Worm (Caenorhabditis elegans) whole organism, mixed stage, embryonic: ENCODE data around the gene C06E4.8.

Experiments
- M03D4.4 ChIP-seq: sonication (generic microtip); optimal IDR thresholded peaks from 2 replicates; lab custom pipeline; 2017; ENCODE audit warnings: mild to moderate bottlenecking, missing genetic modification characterization, missing compliant biosample characterization
- bed-3 ChIP-seq: fragments of 200-800 bp; sonication (Bioruptor generic); optimal IDR thresholded peaks from 3 replicates; lab custom pipeline; 2018; ENCODE audit warnings: mild to moderate bottlenecking, missing genetic modification characterization, moderate library complexity, missing compliant biosample characterization
- blmp-1 ChIP-seq: fragments of 150-350 bp; optimal IDR thresholded peaks from 2 replicates; lab custom pipeline; 2014; ENCODE audit warnings: missing biosample characterization, missing genetic modification characterization
- ceh-39 ChIP-seq: fragments of 150-350 bp; optimal IDR thresholded peaks from 2 replicates; lab custom pipeline; 2014; ENCODE audit warnings: missing biosample characterization, missing genetic modification characterization
- ceh-43 ChIP-seq: fragments of 200-800 bp; sonication (Bioruptor generic); optimal IDR thresholded peaks from 2 replicates; lab custom pipeline; 2018; ENCODE audit warnings: mild to moderate bottlenecking, missing genetic modification characterization, moderate library complexity, missing compliant biosample characterization
- ceh-83 ChIP-seq: fragments of 200-800 bp; sonication (Bioruptor generic); optimal IDR thresholded peaks from 2 replicates; lab custom pipeline; 2018; ENCODE audit warnings: mild to moderate bottlenecking, missing genetic modification characterization, missing compliant biosample characterization
- ces-1 ChIP-seq: fragments of 150-350 bp; optimal IDR thresholded peaks from 2 replicates; lab custom pipeline; 2014; ENCODE audit warnings: missing biosample characterization, missing genetic modification reagents, missing genetic modification characterization
- cnd-1 ChIP-seq: fragments of 200-800 bp; sonication (Bioruptor generic); optimal IDR thresholded peaks from 2 replicates; lab custom pipeline; 2018; ENCODE audit warnings: mild to moderate bottlenecking, missing genetic modification characterization, missing compliant biosample characterization
- elt-1 ChIP-seq: sonication (generic microtip); optimal IDR thresholded peaks from 2 replicates; lab custom pipeline; 2017; ENCODE audit warnings: missing genetic modification characterization, mild to moderate bottlenecking, missing compliant biosample characterization, antibody characterized with exemption, moderate library complexity, borderline replicate concordance; ENCODE audit not compliant: insufficient read depth
- flh-1 ChIP-seq: fragments of 200-800 bp; sonication (Bioruptor generic); optimal IDR thresholded peaks from 2 replicates; lab custom pipeline; 2018; ENCODE audit warnings: mild to moderate bottlenecking, missing genetic modification characterization, moderate library complexity, missing compliant biosample characterization
- ham-2 ChIP-seq: fragments of 200-800 bp; sonication (Bioruptor generic); optimal IDR thresholded peaks from 2 replicates; lab custom pipeline; 2018; ENCODE audit warnings: mild to moderate bottlenecking, missing genetic modification characterization, missing compliant biosample characterization
- hlh-1 ChIP-seq: fragments of 150-350 bp; optimal IDR thresholded peaks from 2 replicates; lab custom pipeline; 2014; ENCODE audit warnings: missing biosample characterization, missing genetic modification reagents, missing genetic modification characterization
- lin-13 ChIP-seq: fragments of 150-350 bp; optimal IDR thresholded peaks from 2 replicates; lab custom pipeline; 2014; ENCODE audit warnings: missing biosample characterization, missing genetic modification characterization
- lin-32 ChIP-seq: fragments of 200-800 bp; sonication (Bioruptor generic); optimal IDR thresholded peaks from 2 replicates; lab custom pipeline; 2018; ENCODE audit warnings: mild to moderate bottlenecking, missing genetic modification characterization, missing compliant biosample characterization
- lsy-2 ChIP-seq: fragments of 150-350 bp; optimal IDR thresholded peaks from 2 replicates; lab custom pipeline; 2014; ENCODE audit warnings: missing biosample characterization, missing genetic modification characterization
- mab-5 ChIP-seq: fragments of 150-350 bp; optimal IDR thresholded peaks from 2 replicates; lab custom pipeline; 2014; ENCODE audit warnings: missing biosample characterization, missing genetic modification characterization
- mep-1 ChIP-seq: fragments of 150-350 bp; optimal IDR thresholded peaks from 2 replicates; lab custom pipeline; 2017; ENCODE audit warnings: missing biosample characterization, missing genetic modification reagents, missing genetic modification characterization, inconsistent platforms
- mls-2 ChIP-seq: sonication (generic microtip); optimal IDR thresholded peaks from 2 replicates; lab custom pipeline; 2016; ENCODE audit warnings: mild to moderate bottlenecking, missing genetic modification characterization, moderate library complexity, missing compliant biosample characterization
- nhr-12 ChIP-seq: fragments of 150-350 bp; optimal IDR thresholded peaks from 2 replicates; lab custom pipeline; 2014; ENCODE audit warnings: missing biosample characterization, missing genetic modification characterization
- nhr-2 ChIP-seq: fragments of 150-350 bp; optimal IDR thresholded peaks from 2 replicates; lab custom pipeline; 2014; ENCODE audit warnings: missing biosample characterization, missing genetic modification characterization
- nhr-237 ChIP-seq: fragments of 150-350 bp; optimal IDR thresholded peaks from 2 replicates; lab custom pipeline; 2014; ENCODE audit warnings: missing biosample characterization, missing genetic modification characterization
- nhr-76 ChIP-seq: sonication (generic microtip); optimal IDR thresholded peaks from 2 replicates; lab custom pipeline; 2017; ENCODE audit warnings: missing biosample characterization, missing genetic modification characterization
- pha-4 ChIP-seq: fragments of 150-350 bp; optimal IDR thresholded peaks from 2 replicates; lab custom pipeline; 2018; ENCODE audit warnings: missing biosample characterization, missing genetic modification reagents, missing genetic modification characterization
- sem-2 ChIP-seq: fragments of 200-800 bp; sonication (Bioruptor generic); optimal IDR thresholded peaks from 2 replicates; lab custom pipeline; 2018; ENCODE audit warnings: mild to moderate bottlenecking, missing genetic modification characterization, missing compliant biosample characterization
- tbx-8 ChIP-seq: fragments of 200-800 bp; sonication (Bioruptor generic); optimal IDR thresholded peaks from 2 replicates; lab custom pipeline; 2018; ENCODE audit warnings: mild to moderate bottlenecking, missing genetic modification characterization, moderate library complexity, missing compliant biosample characterization
- unc-120 ChIP-seq: sonication (generic microtip); optimal IDR thresholded peaks from 2 replicates; lab custom pipeline; 2017; ENCODE audit warnings: missing genetic modification characterization, missing compliant biosample characterization; ENCODE audit not compliant: poor library complexity, severe bottlenecking
- unc-39 ChIP-seq: fragments of 150-350 bp; optimal IDR thresholded peaks from 2 replicates; lab custom pipeline; 2014; ENCODE audit warnings: missing biosample characterization, missing genetic modification characterization
- unc-62 ChIP-seq: fragments of 150-350 bp; optimal IDR thresholded peaks from 2 replicates; lab custom pipeline; 2014; ENCODE audit warnings: missing biosample characterization, missing genetic modification reagents, missing genetic modification characterization
- ztf-11 ChIP-seq: fragments of 150-350 bp; optimal IDR thresholded peaks from 2 replicates; lab custom pipeline; 2014; ENCODE audit warnings: missing biosample characterization, missing genetic modification characterization

Gene C06E4.8

DNA sequence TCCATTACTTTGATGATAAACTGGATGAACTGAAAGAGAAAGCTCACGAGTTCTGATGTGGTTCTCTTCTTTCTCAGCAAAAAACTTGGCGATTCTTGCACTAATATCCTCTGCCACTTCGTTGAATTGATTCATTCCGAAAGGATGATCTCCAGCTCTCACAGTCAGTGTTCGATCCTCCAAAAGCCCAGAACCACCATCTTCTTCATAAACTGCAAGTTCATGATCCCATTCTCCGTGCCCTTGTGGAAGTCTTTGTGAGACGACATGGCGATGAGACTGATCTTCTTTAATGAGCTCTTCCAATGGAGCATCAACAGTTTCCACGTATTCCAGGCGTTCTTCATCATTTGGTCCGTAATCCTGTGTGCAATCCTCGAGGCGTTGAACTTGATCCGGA is 39.2 kb upstream of the C06E4.8 start:
- TF ChIP-seq sem-2 (GFP tag; lab: Kevin White, UChicago) (no peak), nhr-2 (tag; lab: Kevin White, UChicago) (no peak), mab-5 (no peak), mep-1 (tag; lab: Kevin White, UChicago) (no peak), cnd-1 (tag; lab: Kevin White, UChicago) (no peak), lin-32 (GFP tag; lab: Kevin White, UChicago) (no peak), M03D4.4 (tag; lab: Kevin White, UChicago) (no peak), unc-120 (no peak), ces-1 (GFP tag; lab: Kevin White, UChicago) (no peak), ztf-11 (tag; lab: Kevin White, UChicago) (no peak)

DNA sequence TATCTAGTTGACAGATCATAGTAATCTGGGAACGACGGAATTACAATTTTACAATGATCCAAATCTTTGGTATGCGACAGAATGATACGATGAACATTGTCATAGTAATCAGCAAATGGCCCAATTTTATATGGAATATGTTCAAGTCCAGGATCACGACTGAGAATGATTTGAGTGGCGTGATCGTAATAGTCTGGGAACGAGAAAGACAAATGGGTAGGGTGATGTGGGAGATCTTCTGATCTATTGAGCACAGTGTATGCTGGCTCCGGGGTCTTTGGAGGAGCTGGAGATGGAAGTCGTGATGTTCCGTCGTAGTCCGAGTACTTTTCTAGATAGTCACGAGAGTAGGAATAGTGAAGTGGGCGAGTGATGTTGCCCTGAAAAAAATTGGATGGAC is 38.2 kb upstream of the C06E4.8 start:
- no peak for TF ChIP-seq mls-2
- no peak for TF ChIP-seq pha-4 (tag; lab: Kevin White, UChicago)
- TF ChIP-seq nhr-76 (tag; lab: Kevin White, UChicago): no peak
- TF ChIP-seq ham-2: no peak
- no peak for TF ChIP-seq hlh-1 (tag; lab: Kevin White, UChicago)
- TF ChIP-seq ces-1 (GFP tag; lab: Kevin White, UChicago): no peak

DNA sequence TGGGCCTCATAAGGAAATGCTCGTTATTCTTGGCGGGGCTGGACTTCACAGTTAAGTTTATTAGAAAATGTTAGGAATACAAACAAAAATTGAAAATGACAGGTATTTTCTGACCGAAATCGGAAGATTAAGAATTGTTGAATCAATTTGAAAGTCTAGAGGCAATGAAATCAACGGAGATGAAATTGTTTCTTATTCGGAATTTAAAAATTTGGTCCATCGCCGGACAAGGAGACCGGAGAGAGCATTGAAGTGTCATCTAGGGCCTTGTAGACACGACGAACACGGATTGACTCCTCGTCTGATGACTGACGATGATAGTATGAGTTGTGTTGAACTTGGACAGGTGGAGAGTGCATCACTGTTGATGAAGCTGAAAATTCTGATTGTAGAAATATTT is 35.0 kb upstream of the C06E4.8 start:
- TF ChIP-seq nhr-12 (no peak), lin-13 (tag; lab: Kevin White, UChicago) (no peak), nhr-237 (tag; lab: Kevin White, UChicago) (no peak), unc-120 (no peak), ham-2 (no peak), unc-39 (no peak), blmp-1 (no peak), ces-1 (GFP tag; lab: Kevin White, UChicago) (no peak), ztf-11 (tag; lab: Kevin White, UChicago) (no peak), hlh-1 (tag; lab: Kevin White, UChicago) (no peak), ceh-83 (GFP tag; lab: Kevin White, UChicago) (no peak), ceh-39 (tag; lab: Kevin White, UChicago) (no peak), flh-1 (no peak), tbx-8 (GFP tag; lab: Kevin White, UChicago) (no peak), elt-1 (tag; lab: Kevin White, UChicago) (no peak), sem-2 (GFP tag; lab: Kevin White, UChicago) (no peak), pha-4 (tag; lab: Kevin White, UChicago) (no peak), mls-2 (no peak), M03D4.4 (tag; lab: Kevin White, UChicago) (no peak), nhr-76 (tag; lab: Kevin White, UChicago) (no peak)

DNA sequence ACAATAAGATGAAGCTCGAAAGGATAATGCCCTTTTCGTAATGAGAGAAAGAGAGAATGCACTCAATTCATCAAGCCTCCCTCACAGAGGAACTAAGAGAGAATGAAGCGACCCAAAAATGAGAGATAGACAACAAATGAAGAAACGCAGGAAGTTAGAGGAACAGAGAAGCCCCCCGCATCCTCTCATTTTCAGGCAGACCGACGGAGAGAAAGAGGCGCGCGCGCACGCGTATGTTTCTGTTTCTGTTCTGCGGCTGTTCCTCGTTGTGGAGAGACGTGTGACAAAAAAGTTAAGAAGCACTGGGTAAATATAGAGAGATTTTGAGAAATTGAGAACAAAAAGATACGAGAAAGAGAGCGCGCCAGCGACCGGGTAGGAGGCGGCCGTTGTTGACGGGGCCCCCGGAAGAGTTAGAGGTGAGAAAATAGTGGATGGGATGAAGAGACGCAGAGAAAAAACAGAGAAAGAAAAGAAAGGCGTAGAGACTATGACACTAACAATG is 34.3 kb upstream of the C06E4.8 start:
- peak; percentile 87 for TF ChIP-seq unc-120
- TF ChIP-seq ces-1 (GFP tag; lab: Kevin White, UChicago): peak; percentile 89
- TF ChIP-seq hlh-1 (tag; lab: Kevin White, UChicago): peak; percentile 81
- TF ChIP-seq unc-62: peak; percentile 70
- no peak for TF ChIP-seq ceh-43
- no peak for TF ChIP-seq unc-39
- peak; percentile 12 for TF ChIP-seq blmp-1
- TF ChIP-seq mls-2: peak; percentile 65
- peak; percentile 38 for TF ChIP-seq mep-1 (tag; lab: Kevin White, UChicago)
- TF ChIP-seq lsy-2 (tag; lab: Kevin White, UChicago): peak; percentile 40
- TF ChIP-seq ham-2: peak; percentile 78
- no peak for TF ChIP-seq nhr-2 (tag; lab: Kevin White, UChicago)
- TF ChIP-seq nhr-237 (tag; lab: Kevin White, UChicago): peak; percentile 63

DNA sequence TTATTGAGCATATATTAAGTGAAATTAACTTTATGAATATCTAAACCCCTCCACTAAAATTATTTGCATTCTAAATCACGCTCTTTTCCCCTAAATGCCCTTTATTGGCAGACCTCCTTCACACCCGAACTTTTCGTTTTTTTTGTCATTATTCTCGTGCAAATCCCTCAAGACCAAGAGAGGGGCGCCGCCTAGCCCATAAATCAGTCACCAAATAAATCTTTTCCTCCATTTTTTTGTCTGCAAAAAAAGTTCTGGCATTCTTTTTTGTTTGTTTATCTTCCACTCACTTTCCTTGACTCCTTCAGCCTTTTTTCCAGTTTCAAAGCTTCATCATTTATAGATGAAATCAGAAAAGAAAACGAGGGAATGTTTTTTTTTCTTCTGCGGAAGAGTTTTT is 33.2 kb upstream of the C06E4.8 start:
- TF ChIP-seq bed-3 (GFP tag; lab: Kevin White, UChicago): no peak
- no peak for TF ChIP-seq cnd-1 (tag; lab: Kevin White, UChicago)
- TF ChIP-seq lin-13 (tag; lab: Kevin White, UChicago): no peak
- TF ChIP-seq unc-120: no peak
- no peak for TF ChIP-seq elt-1 (tag; lab: Kevin White, UChicago)
- no peak for TF ChIP-seq nhr-12
- TF ChIP-seq ceh-83 (GFP tag; lab: Kevin White, UChicago): no peak
- TF ChIP-seq flh-1: no peak
- no peak for TF ChIP-seq unc-62
- no peak for TF ChIP-seq pha-4 (tag; lab: Kevin White, UChicago)
- TF ChIP-seq nhr-2 (tag; lab: Kevin White, UChicago): no peak
- TF ChIP-seq M03D4.4 (tag; lab: Kevin White, UChicago): no peak
- TF ChIP-seq, all 35 proteins: peak for 0
